Fruit fly (Drosophila melanogaster) whole organism, wandering third instar larva: ENCODE results near the gene CG12984.
A peak's percentile ranks its signal among the peaks of the same experiment; 100 is the strongest.

ENCODE experiments used
- Abd-B ChIP-seq: fragments of >200 bp; optimal IDR thresholded peaks from 2 replicates; lab custom pipeline; 2017; ENCODE audit warnings: missing biosample characterization, missing genetic modification characterization
- CG9705 ChIP-seq: fragments of 200-800 bp; sonication (Bioruptor generic); optimal IDR thresholded peaks from 2 replicates; lab custom pipeline; 2018; ENCODE audit warnings: missing biosample characterization, mild to moderate bottlenecking, missing genetic modification characterization
- CrebA ChIP-seq: fragments of 200-800 bp; sonication (Bioruptor generic); optimal IDR thresholded peaks from 2 replicates; lab custom pipeline; 2016; ENCODE audit warnings: missing biosample characterization, mild to moderate bottlenecking, missing genetic modification characterization, borderline replicate concordance
- Dfd ChIP-seq: fragments of >200 bp; optimal IDR thresholded peaks from 2 replicates; lab custom pipeline; 2017; ENCODE audit warnings: missing biosample characterization, missing genetic modification characterization
- Dif ChIP-seq: fragments of 200-275, 200-300 bp; sonication (Bioruptor generic); optimal IDR thresholded peaks from 2 replicates; lab custom pipeline; 2018; ENCODE audit warnings: missing biosample characterization, missing genetic modification characterization; ENCODE audit not compliant: partially characterized antibody
- HLH106 ChIP-seq: fragments of 200-800 bp; optimal IDR thresholded peaks from 3 replicates; lab custom pipeline; 2019; ENCODE audit warnings: missing biosample characterization, mild to moderate bottlenecking, missing genetic modification characterization, moderate library complexity
- Hr78 ChIP-seq: fragments of >200 bp; optimal IDR thresholded peaks from 2 replicates; lab custom pipeline; 2017; ENCODE audit warnings: missing biosample characterization, missing genetic modification characterization
- Hr83 ChIP-seq: fragments of 200-300 bp; sonication (Bioruptor generic); optimal IDR thresholded peaks from 2 replicates; lab custom pipeline; 2016; ENCODE audit warnings: missing biosample characterization, mild to moderate bottlenecking, missing genetic modification characterization, moderate library complexity; ENCODE audit not compliant: poor library complexity, severe bottlenecking
- Jra ChIP-seq: sonication (Bioruptor generic); optimal IDR thresholded peaks from 2 replicates; lab custom pipeline; 2016; ENCODE audit warnings: missing biosample characterization, missing genetic modification characterization
- Mio ChIP-seq: sonication (Bioruptor generic); optimal IDR thresholded peaks from 2 replicates; lab custom pipeline; 2016; ENCODE audit warnings: missing biosample characterization, missing genetic modification characterization
- Myc ChIP-seq: fragments of >200 bp; optimal IDR thresholded peaks from 2 replicates; lab custom pipeline; 2017
- N ChIP-seq: fragments of >200 bp; optimal IDR thresholded peaks from 2 replicates; lab custom pipeline; 2018; ENCODE audit warnings: missing biosample characterization, missing external identifiers, missing genetic modification characterization
- OdsH ChIP-seq: fragments of 200-800 bp; sonication (Bioruptor generic); optimal IDR thresholded peaks from 2 replicates; lab custom pipeline; 2016; ENCODE audit warnings: missing biosample characterization, mild to moderate bottlenecking, missing genetic modification characterization
- Rel ChIP-seq, 2 experiments: fragments of 200-800 bp; sonication (Bioruptor generic) in 1 of 2; optimal IDR thresholded peaks; 2 replicates in 1 of 2; 3 replicates in 1 of 2; lab custom pipeline; 2016 to 2019; ENCODE audit warnings: mild to moderate bottlenecking in 2 of 2, missing biosample characterization in 2 of 2, missing genetic modification characterization in 2 of 2, moderate library complexity in 1 of 2
- Sp1 ChIP-seq: fragments of 200-800 bp; sonication (Bioruptor generic); optimal IDR thresholded peaks from 3 replicates; lab custom pipeline; 2019; ENCODE audit warnings: missing biosample characterization, mild to moderate bottlenecking, missing genetic modification characterization, moderate library complexity
- Vsx2 ChIP-seq: fragments of 200-300, 225-300 bp; sonication (Bioruptor generic); optimal IDR thresholded peaks from 2 replicates; lab custom pipeline; 2018; ENCODE audit warnings: missing biosample characterization, missing genetic modification characterization; ENCODE audit not compliant: partially characterized antibody
- brk ChIP-seq: fragments of 200-800 bp; sonication (Bioruptor generic); optimal IDR thresholded peaks from 2 replicates; lab custom pipeline; 2016; ENCODE audit warnings: missing biosample characterization, mild to moderate bottlenecking, missing genetic modification characterization
- dl ChIP-seq, 2 experiments: fragments of 175-275, 200-275 bp in 1 of 2; fragments of 200-275 bp in 1 of 2; sonication (Bioruptor generic); optimal IDR thresholded peaks; lab custom pipeline; 2018; ENCODE audit warnings: mild to moderate bottlenecking in 2 of 2, missing biosample characterization in 2 of 2, missing genetic modification characterization in 2 of 2, moderate library complexity in 2 of 2; ENCODE audit not compliant: partially characterized antibody in 2 of 2, insufficient read depth in 1 of 2
- dsf ChIP-seq: sonication (Bioruptor generic); optimal IDR thresholded peaks from 2 replicates; lab custom pipeline; 2016; ENCODE audit warnings: missing biosample characterization, missing genetic modification characterization, borderline replicate concordance
- ey ChIP-seq: fragments of 200-800 bp; sonication (Bioruptor generic); optimal IDR thresholded peaks from 2 replicates; lab custom pipeline; 2016; ENCODE audit warnings: missing biosample characterization, missing genetic modification characterization
- foxo ChIP-seq, 2 experiments: fragments of 200-800 bp; sonication (Bioruptor generic); optimal IDR thresholded peaks; 2 replicates in 1 of 2; 3 replicates in 1 of 2; lab custom pipeline; 2016 to 2017; ENCODE audit warnings: missing biosample characterization in 2 of 2, missing genetic modification characterization in 2 of 2
- fru ChIP-seq: fragments of 200-800 bp; sonication (Bioruptor generic); optimal IDR thresholded peaks from 3 replicates; lab custom pipeline; 2016; ENCODE audit warnings: missing biosample characterization, mild to moderate bottlenecking, missing genetic modification characterization
- h ChIP-seq: fragments of 200-800 bp; sonication (Bioruptor generic); optimal IDR thresholded peaks from 3 replicates; lab custom pipeline; 2016; ENCODE audit warnings: missing biosample characterization, mild to moderate bottlenecking, missing genetic modification characterization
- lola ChIP-seq: fragments of >200 bp; optimal IDR thresholded peaks from 2 replicates; lab custom pipeline; 2017; ENCODE audit warnings: missing biosample characterization, missing genetic modification characterization
- psq ChIP-seq: fragments of 200-800 bp; sonication (Bioruptor generic); optimal IDR thresholded peaks from 3 replicates; lab custom pipeline; 2017; ENCODE audit warnings: missing biosample characterization, mild to moderate bottlenecking, missing genetic modification characterization, moderate library complexity
- rgr ChIP-seq: fragments of 200-800 bp; sonication (Bioruptor generic); optimal IDR thresholded peaks from 3 replicates; lab custom pipeline; 2016; ENCODE audit warnings: missing biosample characterization, mild to moderate bottlenecking, missing genetic modification characterization
- sage ChIP-seq: fragments of 200-800 bp; sonication (Bioruptor generic); optimal IDR thresholded peaks from 2 replicates; lab custom pipeline; 2016; ENCODE audit warnings: missing biosample characterization, mild to moderate bottlenecking, missing genetic modification characterization
- tai ChIP-seq: sonication (Bioruptor generic); optimal IDR thresholded peaks from 2 replicates; lab custom pipeline; 2016; ENCODE audit warnings: missing biosample characterization, missing genetic modification characterization

Gene CG12984

DNA sequence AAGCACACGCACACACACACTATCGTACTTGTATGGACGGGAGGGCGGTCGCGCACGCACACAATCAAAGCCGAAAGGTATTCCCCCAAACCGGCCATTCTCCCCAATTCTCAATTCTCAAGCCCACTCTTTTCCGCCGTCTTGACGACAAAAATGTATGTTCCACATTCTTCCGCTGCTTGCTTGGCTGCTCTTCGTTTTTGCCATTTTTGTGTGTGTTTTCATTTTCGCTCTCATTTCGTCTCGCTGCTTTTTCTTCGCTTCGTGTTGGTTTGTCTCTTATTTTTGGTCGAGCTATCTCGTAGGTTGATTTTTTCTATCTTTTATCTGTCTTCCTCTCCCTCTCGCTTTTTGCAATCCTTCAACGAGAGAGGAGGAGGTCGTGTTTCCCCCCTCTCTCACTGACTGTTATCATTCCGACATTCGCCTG lies 23.1 kb downstream of the CG12984 start:
- TF ChIP-seq N (GFP tag; lab: Kevin White, UChicago) = peak; percentile 59
- TF ChIP-seq foxo (GFP tag; optimal IDR thresholded peaks at IDR 0.05; lab: Kevin White, UChicago) = peak in 1 of 2 experiments; percentile 44
- TF ChIP-seq CrebA (GFP tag; lab: Kevin White, UChicago) = peak; percentile 68
- TF ChIP-seq dl (GFP tag; optimal IDR thresholded peaks at IDR 0.05; lab: Kevin White, UChicago; ENCODE audit: insufficient read depth in 1 of 2, partially characterized antibody in 2 of 2) = peak in 1 of 2 experiments; percentile 29
- TF ChIP-seq sage (GFP tag; lab: Kevin White, UChicago) = no peak
- TF ChIP-seq rgr (GFP tag; lab: Kevin White, UChicago) = no peak
- peak; percentile 25 for TF ChIP-seq Vsx2 (GFP tag; lab: Kevin White, UChicago)
- no peak for TF ChIP-seq Dif (GFP tag; lab: Kevin White, UChicago)
- TF ChIP-seq CG9705 (GFP tag; lab: Kevin White, UChicago) = no peak
- no peak for TF ChIP-seq Abd-B (GFP tag; lab: Kevin White, UChicago)
- TF ChIP-seq Sp1 (GFP tag; lab: Kevin White, UChicago) = peak; percentile 40
- TF ChIP-seq Rel (GFP tag; optimal IDR thresholded peaks at IDR 0.05; lab: Kevin White, UChicago) = no peak
- peak; percentile 97 for TF ChIP-seq Rel (tag; optimal IDR thresholded peaks at IDR 0.05; lab: Kevin White, UChicago)
- no peak for TF ChIP-seq tai (GFP tag; lab: Kevin White, UChicago)
- no peak for TF ChIP-seq OdsH
- TF ChIP-seq h (GFP tag; lab: Kevin White, UChicago) = peak; percentile 78
- TF ChIP-seq brk (GFP tag; lab: Kevin White, UChicago) = no peak
- no peak for TF ChIP-seq Hr83 (GFP tag; lab: Kevin White, UChicago)
- TF ChIP-seq dsf (GFP tag; lab: Kevin White, UChicago) = no peak
- TF ChIP-seq Hr78 (GFP tag; lab: Kevin White, UChicago) = peak; percentile 5
- peak; percentile 85 for TF ChIP-seq psq (GFP tag; lab: Kevin White, UChicago)

DNA sequence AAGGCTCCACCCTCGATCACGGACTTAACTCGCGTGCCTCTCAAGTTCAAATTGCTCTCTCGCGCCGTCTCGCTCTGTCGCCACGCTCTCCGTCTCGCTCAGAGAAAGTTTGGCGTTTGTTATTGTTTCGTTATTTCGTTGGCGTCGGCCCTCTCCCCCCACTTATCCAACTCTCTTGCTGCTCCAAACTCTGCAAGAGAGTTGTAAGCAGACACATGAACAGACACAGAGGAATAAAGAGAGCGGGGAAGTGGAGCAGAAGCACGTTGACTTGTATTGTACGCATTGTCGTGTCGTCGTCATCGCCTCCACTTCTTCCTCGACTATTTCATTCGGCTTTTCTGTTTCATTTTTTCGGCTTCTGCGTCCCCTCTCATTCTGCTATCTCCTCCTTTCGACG lies 31.9 kb downstream of the CG12984 start:
- TF ChIP-seq Dfd (no peak), dl (GFP tag; optimal IDR thresholded peaks at IDR 0.05; lab: Kevin White, UChicago; ENCODE audit: insufficient read depth in 1 of 2, partially characterized antibody in 2 of 2) (peak; percentile 57 to 78), psq (GFP tag; lab: Kevin White, UChicago) (peak; percentile 89), Vsx2 (GFP tag; lab: Kevin White, UChicago) (peak; percentile 23), Dif (GFP tag; lab: Kevin White, UChicago) (peak; percentile 92), rgr (GFP tag; lab: Kevin White, UChicago) (no peak), Jra (GFP tag; lab: Kevin White, UChicago) (peak; percentile 20), Rel (GFP tag; optimal IDR thresholded peaks at IDR 0.05; lab: Kevin White, UChicago) (no peak), Rel (tag; optimal IDR thresholded peaks at IDR 0.05; lab: Kevin White, UChicago) (peak; percentile 36), h (GFP tag; lab: Kevin White, UChicago) (peak; percentile 58), ey (GFP tag; lab: Kevin White, UChicago) (no peak), fru (GFP tag; lab: Kevin White, UChicago) (peak; percentile 25)
- TF ChIP-seq, all 38 proteins: peak for 8

DNA sequence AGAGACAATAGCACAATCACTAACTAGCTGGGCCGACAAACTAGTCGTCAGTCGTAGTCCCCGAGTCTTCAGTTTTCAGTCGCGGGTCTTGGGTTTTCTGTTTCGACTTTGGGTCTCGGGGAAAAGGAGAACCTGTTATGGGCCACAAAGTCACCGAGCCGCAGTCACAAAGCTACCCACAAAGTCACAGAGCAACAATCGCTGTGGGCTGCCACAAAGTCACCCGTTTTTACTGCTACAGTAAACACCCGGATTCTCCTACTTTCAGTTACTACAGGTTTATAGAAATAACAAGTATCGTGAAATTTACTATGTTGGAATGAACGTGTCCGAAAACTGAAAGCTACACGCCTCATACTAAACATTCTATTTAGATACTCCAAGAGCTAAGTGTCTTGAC lies 32.3 kb downstream of the CG12984 start:
- no peak for TF ChIP-seq lola (GFP tag; lab: Kevin White, UChicago)
- no peak for TF ChIP-seq Dfd
- TF ChIP-seq h (GFP tag; lab: Kevin White, UChicago) = no peak
- no peak for TF ChIP-seq Mio (GFP tag; lab: Kevin White, UChicago)

DNA sequence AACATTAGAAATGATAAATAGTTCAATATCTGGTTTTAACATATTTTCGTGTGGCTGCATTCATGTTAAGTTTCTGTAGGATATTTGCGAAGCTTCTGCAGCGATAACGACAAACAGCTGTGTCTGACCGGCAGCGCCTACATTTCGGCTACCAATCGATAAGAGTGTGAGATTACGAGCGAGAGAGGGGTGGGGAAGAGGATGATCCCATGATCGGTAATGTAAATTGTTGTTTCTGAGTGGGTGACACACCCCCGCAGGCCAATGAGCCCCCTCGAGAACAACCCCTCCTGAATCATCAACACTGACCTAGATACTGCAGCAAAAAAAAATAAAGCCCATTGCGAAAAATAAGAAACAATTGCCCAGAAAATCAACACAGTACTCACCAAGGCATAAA lies 33.1 kb downstream of the CG12984 start:
- TF ChIP-seq CG9705 (GFP tag; lab: Kevin White, UChicago) (no peak), HLH106 (tag; lab: Kevin White, UChicago) (no peak), h (GFP tag; lab: Kevin White, UChicago) (no peak), Myc (lab: Kevin White, UChicago) (no peak), ey (GFP tag; lab: Kevin White, UChicago) (no peak), CrebA (GFP tag; lab: Kevin White, UChicago) (no peak)
